Fruit fly (Drosophila melanogaster): ENCODE results near the gene CG12213.
"Not testable (repeated sequence)": the region's sequence is repeated elsewhere in the genome, so short reads cannot be mapped to it uniquely, and the experiment has no call there.

Gene CG12213

dm6 chr3R:11958235-11958634 is 9.3 kb downstream of the CG12213 start, which contains the start of gene Hsp70Ab:
Gene Hsp70Ab (plus strand): TSS chr3R:11958535.
- TF ChIP-seq CG14655 (GFP tag; optimal IDR thresholded peaks at IDR 0.05); Pif1A (GFP tag; optimal IDR thresholded peaks at IDR 0.05); Snoo (tag; optimal IDR thresholded peaks at IDR 0.05): not testable (repeated sequence)

dm6 chr3R:11957388-11957787 is 10.1 kb downstream of the CG12213 start:
- TF ChIP-seq Pif1B (GFP tag; optimal IDR thresholded peaks at IDR 0.05) (no peak), CG8301 (tag; optimal IDR thresholded peaks at IDR 0.05) (no peak), EcR (GFP tag; optimal IDR thresholded peaks at IDR 0.05) (no peak), D1 (tag; optimal IDR thresholded peaks at IDR 0.05) (no peak), CG17806 (tag; optimal IDR thresholded peaks at IDR 0.05) (no peak), gl (tag; optimal IDR thresholded peaks at IDR 0.05) (no peak), CG15710 (tag; optimal IDR thresholded peaks at IDR 0.05) (no peak), CG10348 (GFP tag; IDR thresholded peaks at IDR 0.05) (no peak), CG8159 (tag; optimal IDR thresholded peaks at IDR 0.05) (no peak), Pif1A (GFP tag; optimal IDR thresholded peaks at IDR 0.05) (no peak), CG12605 (GFP tag; IDR thresholded peaks at IDR 0.05) (no peak), CG4496 (GFP tag; IDR thresholded peaks at IDR 0.05) (no peak), CG9948 (tag; optimal IDR thresholded peaks at IDR 0.05) (no peak), Snoo (tag; optimal IDR thresholded peaks at IDR 0.05) (no peak), fd96Ca (GFP tag; IDR thresholded peaks at IDR 0.05) (no peak)

- not testable (repeated sequence) for TF ChIP-seq fd96Ca (GFP tag; IDR thresholded peaks at IDR 0.05); Pif1B (GFP tag; optimal IDR thresholded peaks at IDR 0.05); CG10348 (GFP tag; IDR thresholded peaks at IDR 0.05)
These were observed 11.0 kb downstream of the CG12213 start, which contains the start of gene Hsp70Aa for dm6 chr3R:11956444-11956843. Gene Hsp70Aa (minus strand): TSS chr3R:11956544.

- no peak for TF ChIP-seq Pif1B (GFP tag; optimal IDR thresholded peaks at IDR 0.05)
- no peak for TF ChIP-seq Ets98B (GFP tag; IDR thresholded peaks at IDR 0.05)
- no peak for TF ChIP-seq CG10348 (GFP tag; IDR thresholded peaks at IDR 0.05)
- TF ChIP-seq CG15710 (tag; optimal IDR thresholded peaks at IDR 0.05) = no peak
- no peak for TF ChIP-seq CG4496 (GFP tag; IDR thresholded peaks at IDR 0.05)
- TF ChIP-seq fd96Ca (GFP tag; IDR thresholded peaks at IDR 0.05) = no peak
- TF ChIP-seq rn (GFP tag; IDR thresholded peaks at IDR 0.05) = no peak
- TF ChIP-seq Snoo (tag; optimal IDR thresholded peaks at IDR 0.05) = no peak
- no peak for TF ChIP-seq CG32121 (GFP tag; IDR thresholded peaks at IDR 0.05)
- no peak for TF ChIP-seq CG14655 (GFP tag; optimal IDR thresholded peaks at IDR 0.05)
- no peak for TF ChIP-seq Pif1A (GFP tag; optimal IDR thresholded peaks at IDR 0.05)
- no peak for TF ChIP-seq CG13204 (GFP tag; optimal IDR thresholded peaks at IDR 0.05)
- TF ChIP-seq CG12605 (GFP tag; IDR thresholded peaks at IDR 0.05) = no peak
- TF ChIP-seq D1 (tag; optimal IDR thresholded peaks at IDR 0.05) = no peak
- no peak for TF ChIP-seq CG17806 (tag; optimal IDR thresholded peaks at IDR 0.05)
- TF ChIP-seq CG34367 (tag; optimal IDR thresholded peaks at IDR 0.05) = no peak
- no peak for TF ChIP-seq gl (tag; optimal IDR thresholded peaks at IDR 0.05)
- TF ChIP-seq EcR (GFP tag; optimal IDR thresholded peaks at IDR 0.05) = no peak
These were observed 18.0 kb downstream of the CG12213 start, which contains the start of gene CG31211 for dm6 chr3R:11949387-11950029. Gene CG31211 (plus strand): TSS chr3R:11949680.

dm6 chr3R:11948903-11949358 is 18.6 kb downstream of the CG12213 start, which contains the start of gene Cad87A:
Gene Cad87A (minus strand): TSS chr3R:11949129.
- no peak for TF ChIP-seq CG14655 (GFP tag; optimal IDR thresholded peaks at IDR 0.05)
- peak; percentile 12 for TF ChIP-seq gl (tag; optimal IDR thresholded peaks at IDR 0.05)
- peak; percentile 43 for TF ChIP-seq EcR (GFP tag; optimal IDR thresholded peaks at IDR 0.05)
- peak; percentile 7 for TF ChIP-seq CG8159 (tag; optimal IDR thresholded peaks at IDR 0.05)

- TF ChIP-seq CG10348 (GFP tag; IDR thresholded peaks at IDR 0.05) = no peak
- TF ChIP-seq CG8159 (tag; optimal IDR thresholded peaks at IDR 0.05) = no peak
- no peak for TF ChIP-seq CG17806 (tag; optimal IDR thresholded peaks at IDR 0.05)
- no peak for TF ChIP-seq CG13204 (GFP tag; optimal IDR thresholded peaks at IDR 0.05)
- no peak for TF ChIP-seq fd96Ca (GFP tag; IDR thresholded peaks at IDR 0.05)
- TF ChIP-seq EcR (GFP tag; optimal IDR thresholded peaks at IDR 0.05) = no peak
- no peak for TF ChIP-seq CG9948 (tag; optimal IDR thresholded peaks at IDR 0.05)
- TF ChIP-seq Ets98B (GFP tag; IDR thresholded peaks at IDR 0.05) = no peak
- no peak for TF ChIP-seq gl (tag; optimal IDR thresholded peaks at IDR 0.05)
These were observed 19.5 kb downstream of the CG12213 start for dm6 chr3R:11947959-11948358.
